Fruit fly (Drosophila melanogaster) ovary, adult (tissue): ENCODE measurements around the gene Lip2.

ENCODE experiments used
- CG17801 ChIP-seq: fragments of 200-800 bp; optimal IDR thresholded peaks from 2 replicates; lab custom pipeline; 2019; ENCODE audit warnings: missing biosample characterization, mild to moderate bottlenecking, missing genetic modification characterization, moderate library complexity; ENCODE audit not compliant: partially characterized antibody

Lip2 gene

dm6 chr2L:10688764-10689163 lies 20.5 kb downstream of the Lip2 start:
- TF ChIP-seq CG17801 (GFP tag; lab: Kevin White, UChicago): no peak

DNA sequence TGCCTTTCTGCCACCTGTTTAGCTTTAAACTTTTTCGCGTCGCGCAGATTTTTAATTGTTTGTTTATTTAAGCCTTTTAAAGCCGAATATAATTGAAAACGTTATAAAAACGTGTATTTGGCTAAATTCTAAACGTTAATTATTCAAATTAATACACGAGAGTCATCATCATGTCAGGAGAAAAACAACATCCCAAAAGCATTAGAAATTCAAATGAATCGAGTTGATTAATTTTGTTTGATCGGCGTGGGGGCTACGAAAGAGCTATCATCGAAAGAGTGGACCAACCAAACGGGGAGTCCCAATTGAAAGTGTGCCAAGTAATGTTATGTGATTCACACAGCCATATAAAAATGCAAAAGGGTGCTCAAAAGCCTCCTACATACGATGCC lies 21.5 kb downstream of the Lip2 start:
- no peak for TF ChIP-seq CG17801 (GFP tag; lab: Kevin White, UChicago)

- TF ChIP-seq CG17801 (GFP tag; lab: Kevin White, UChicago): no peak
These were observed 22.1 kb downstream of the Lip2 start, which contains the start of gene CG7296 for dm6 chr2L:10687009-10687793. TSS of gene CG7296 (minus strand) at chr2L:10687066.

dm6 chr2L:10685666-10686065 lies 23.6 kb downstream of the Lip2 start:
- TF ChIP-seq CG17801 (GFP tag; lab: Kevin White, UChicago): no peak

dm6 chr2L:10684309-10684708 lies 24.9 kb downstream of the Lip2 start, which contains the start of gene CG7299:
TSS of gene CG7299 (minus strand) at chr2L:10684409.
- TF ChIP-seq CG17801 (GFP tag; lab: Kevin White, UChicago): no peak

DNA sequence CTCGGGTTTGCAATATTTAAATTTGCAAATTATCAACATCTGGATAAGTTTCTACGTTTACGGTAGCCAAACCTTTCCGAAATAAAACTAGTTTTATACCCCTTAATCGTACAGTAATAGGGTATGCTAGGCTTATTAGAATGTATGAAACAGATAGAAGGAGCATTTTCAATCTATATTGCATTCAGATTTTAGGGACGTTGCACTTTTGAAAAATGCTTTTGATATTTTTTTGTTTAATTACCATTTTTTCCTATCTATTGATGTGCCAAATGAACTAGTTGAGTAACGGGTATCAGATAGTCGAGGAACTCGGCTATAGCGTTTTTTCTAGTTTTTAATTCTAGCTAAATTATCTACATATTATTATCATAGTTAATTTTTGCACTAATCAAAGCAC lies 26.3 kb downstream of the Lip2 start:
- TF ChIP-seq CG17801 (GFP tag; lab: Kevin White, UChicago): no peak

DNA sequence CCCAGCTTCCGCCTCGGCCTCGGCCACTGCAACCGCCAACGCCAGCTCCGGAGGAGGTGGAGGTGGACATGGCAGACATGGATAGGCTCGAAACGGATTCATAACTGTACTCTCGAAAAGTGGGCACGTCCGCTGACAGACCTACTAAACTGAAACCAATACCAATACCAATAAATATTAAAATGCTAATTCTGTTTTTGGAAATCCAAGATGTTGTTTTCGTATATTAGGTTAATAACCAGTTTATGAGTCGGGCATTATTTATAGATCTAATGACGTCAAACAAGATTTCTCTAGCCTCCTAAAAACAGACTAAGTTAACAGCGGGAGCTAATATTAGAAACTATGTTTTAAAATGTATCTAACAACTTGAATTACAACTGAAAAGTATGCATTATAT lies 27.1 kb downstream of the Lip2 start:
- TF ChIP-seq CG17801 (GFP tag; lab: Kevin White, UChicago): no peak

DNA sequence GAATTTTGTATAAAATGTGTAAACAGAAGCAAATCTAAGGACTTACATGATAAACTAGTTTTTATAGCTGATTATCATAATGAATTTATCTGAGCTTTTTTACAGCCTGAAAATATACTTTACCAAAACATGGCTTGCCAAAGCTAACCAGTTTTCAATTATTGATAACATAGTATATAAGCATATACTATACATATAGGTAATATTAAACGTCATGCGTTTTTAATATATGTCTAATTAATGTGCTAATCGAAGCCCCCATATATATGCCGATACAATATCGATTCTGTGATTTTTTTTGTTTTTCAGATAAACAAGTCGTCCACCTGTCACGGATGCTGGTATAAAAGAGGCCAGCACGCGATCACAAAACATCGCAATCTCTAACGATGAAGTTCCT lies 27.7 kb downstream of the Lip2 start, which contains the start of gene CG17107:
TSS of gene CG17107 (plus strand) at position 301 of the 400 bp plus-strand sequence.
- no peak for TF ChIP-seq CG17801 (GFP tag; lab: Kevin White, UChicago)

DNA sequence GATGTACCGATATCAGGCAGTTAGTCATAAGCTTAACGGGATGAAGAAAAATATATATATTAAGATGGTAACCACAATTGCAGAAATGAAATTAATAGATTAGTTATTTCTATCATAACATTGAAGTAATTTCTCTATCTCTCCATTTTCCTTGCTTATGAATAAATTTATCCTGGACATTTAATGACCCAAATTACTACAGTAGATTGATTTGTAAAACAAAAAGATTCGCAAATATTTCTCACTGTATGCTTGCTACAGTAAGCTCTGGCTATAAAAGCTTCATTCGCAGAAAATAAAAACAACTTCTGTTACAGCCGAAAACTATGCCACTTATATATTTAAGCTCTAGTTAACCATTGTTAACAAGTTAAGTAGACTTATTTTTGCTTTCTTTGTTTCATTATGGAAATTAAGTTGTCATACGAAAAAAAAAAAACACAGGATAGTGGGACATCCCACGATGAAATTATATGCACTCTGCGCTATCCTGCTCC lies 28.6 kb downstream of the Lip2 start, which contains the start of gene CG17105:
TSS of gene CG17105 (plus strand) at position 447 of the 497 bp plus-strand sequence.
- TF ChIP-seq CG17801 (GFP tag; lab: Kevin White, UChicago): no peak

- TF ChIP-seq CG17801 (GFP tag; lab: Kevin White, UChicago): no peak
These were observed 29.7 kb downstream of the Lip2 start for dm6 chr2L:10679568-10679967.

DNA sequence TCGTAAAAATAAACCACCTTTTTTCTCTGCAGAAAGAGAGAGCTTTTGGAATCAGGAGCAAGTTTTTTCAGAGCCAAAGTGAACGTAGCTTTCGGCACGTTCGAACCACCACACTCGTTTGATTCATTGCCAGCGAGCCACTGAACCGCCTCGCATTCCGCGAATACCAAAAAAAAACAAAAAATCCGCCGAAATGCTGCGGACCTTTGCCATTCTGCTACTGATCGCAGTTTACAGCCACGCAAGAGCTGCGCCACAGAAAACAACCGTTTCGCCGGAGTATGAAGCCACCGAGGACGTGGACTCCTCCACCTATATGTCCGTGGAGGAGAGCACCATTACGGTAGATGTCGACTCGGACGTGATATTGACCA lies 31.6 kb downstream of the Lip2 start:
- no peak for TF ChIP-seq CG17801 (GFP tag; lab: Kevin White, UChicago)

- no peak for TF ChIP-seq CG17801 (GFP tag; lab: Kevin White, UChicago)
These were observed 32.1 kb downstream of the Lip2 start, which contains the start of gene CG17104 for dm6 chr2L:10676933-10677714. TSS of gene CG17104 (plus strand) at chr2L:10677198.

dm6 chr2L:10672989-10673388 lies 36.3 kb downstream of the Lip2 start:
- TF ChIP-seq CG17801 (GFP tag; lab: Kevin White, UChicago): no peak

dm6 chr2L:10671530-10671929 lies 37.7 kb downstream of the Lip2 start:
- TF ChIP-seq CG17801 (GFP tag; lab: Kevin White, UChicago): no peak

DNA sequence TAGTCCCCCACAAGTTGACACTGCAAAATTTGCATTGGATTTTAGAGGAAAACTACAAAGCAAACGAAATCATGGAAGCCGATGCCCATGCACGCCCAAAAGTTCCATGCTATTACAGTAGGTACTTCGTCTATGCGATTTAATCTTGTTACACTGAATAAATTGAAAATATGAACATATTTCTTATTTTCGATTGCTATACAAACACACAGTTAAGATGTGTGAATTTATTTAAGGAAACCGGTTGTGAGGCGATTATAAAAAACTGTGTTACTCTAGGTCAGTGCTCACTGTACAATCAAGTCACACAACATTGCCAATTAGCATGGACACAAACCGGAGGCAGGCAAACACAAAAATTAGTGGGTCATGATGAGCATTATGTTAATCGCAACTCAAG lies 43.6 kb downstream of the Lip2 start:
- TF ChIP-seq CG17801 (GFP tag; lab: Kevin White, UChicago): no peak
